Fruit fly (Drosophila melanogaster): ENCODE data around the gene Fpgs2.

Fpgs2 gene

DNA sequence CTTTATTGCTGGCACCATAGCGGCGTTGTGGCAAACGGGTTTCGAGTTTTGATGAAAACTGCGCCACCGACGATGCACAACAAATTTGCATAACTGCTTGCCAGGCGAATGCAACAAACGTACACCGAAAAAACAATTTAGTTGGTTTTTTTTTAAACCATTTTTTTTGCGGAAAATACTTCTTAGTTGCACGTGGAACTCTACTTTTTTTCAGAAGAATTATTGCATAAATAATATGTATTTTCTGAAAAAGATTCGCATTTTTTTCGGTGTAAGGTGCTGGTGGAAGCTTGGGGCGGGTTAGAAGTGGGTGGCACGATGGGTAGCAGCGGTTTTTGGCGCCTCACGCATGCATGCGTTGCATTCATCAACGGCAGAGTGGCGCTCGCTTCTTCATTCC is 32.9 kb downstream of the Fpgs2 start (continued):
- TF ChIP-seq al (GFP tag; IDR thresholded peaks at IDR 0.05) (no peak), CG8944 (GFP tag; optimal IDR thresholded peaks at IDR 0.05) (no peak), pum (GFP tag; optimal IDR thresholded peaks at IDR 0.05) (no peak), Jarid2 (GFP tag; optimal IDR thresholded peaks at IDR 0.05) (no peak), CG11456 (GFP tag; IDR thresholded peaks at IDR 0.05) (no peak), CkIIα-i1 (GFP tag; IDR thresholded peaks at IDR 0.05) (no peak), D (optimal IDR thresholded peaks at IDR 0.05) (no peak), D (GFP tag; optimal IDR thresholded peaks at IDR 0.05) (no peak), tx (GFP tag; optimal IDR thresholded peaks at IDR 0.05) (no peak), hkb (optimal IDR thresholded peaks at IDR 0.05) (no peak), hkb (GFP tag; IDR thresholded peaks at IDR 0.05) (0 out of 2 replicates have a peak, but pooled peaks have one; percentile 32), PHDP (tag; optimal IDR thresholded peaks at IDR 0.05) (peak; percentile 11), tap (tag; optimal IDR thresholded peaks at IDR 0.05) (no peak), ttk (GFP tag; IDR thresholded peaks at IDR 0.05) (peak; percentile 31; the same call in 1 of the 2 replicates), Abd-B (GFP tag; optimal IDR thresholded peaks at IDR 0.05) (no peak), CG7928 (GFP tag; optimal IDR thresholded peaks at IDR 0.05) (no peak), bsh (GFP tag; optimal IDR thresholded peaks at IDR 0.05) (peak in 1 of 2 experiments; percentile 3), CG11504 (tag; optimal IDR thresholded peaks at IDR 0.05) (peak; percentile 7), CG13123 (GFP tag; optimal IDR thresholded peaks at IDR 0.05) (no peak), knrl (GFP tag; IDR thresholded peaks at IDR 0.05; ENCODE audit: partially characterized antibody) (no peak), pho (GFP tag; optimal IDR thresholded peaks at IDR 0.05) (no peak), Blimp-1 (GFP tag; optimal IDR thresholded peaks at IDR 0.05) (peak; percentile 6), CG12071 (GFP tag; optimal IDR thresholded peaks at IDR 0.05) (no peak), croc (GFP tag; conservative IDR thresholded peaks at IDR 0.05) (no peak), Drgx (GFP tag; IDR thresholded peaks at IDR 0.05) (peak; percentile 78), Doc2 (GFP tag; IDR thresholded peaks at IDR 0.05) (no peak), sima (GFP tag; optimal IDR thresholded peaks at IDR 0.05) (no peak), CG14667 (GFP tag; IDR thresholded peaks at IDR 0.05) (no peak), CG17359 (tag; optimal IDR thresholded peaks at IDR 0.05) (no peak), Adf1 (GFP tag; IDR thresholded peaks at IDR 0.05) (no peak), prd (optimal IDR thresholded peaks at IDR 0.05) (no peak), prd (GFP tag; IDR thresholded peaks at IDR 0.05) (no peak; the same call in 2 of the 3 replicates), ham (GFP tag; IDR thresholded peaks at IDR 0.05) (no peak), Med (GFP tag) (peak; percentile 18), zen (tag; optimal IDR thresholded peaks at IDR 0.05) (no peak), Nf-YB (GFP tag; optimal IDR thresholded peaks at IDR 0.05) (no peak), Taf1 (GFP tag; IDR thresholded peaks at IDR 0.05) (no peak), CG8089 (GFP tag; optimal IDR thresholded peaks at IDR 0.05) (no peak), fd96Cb (tag; optimal IDR thresholded peaks at IDR 0.05) (no peak), Xrp1 (GFP tag; IDR thresholded peaks at IDR 0.05) (peak; percentile 21; the same call in 1 of the 2 replicates), CG5245 (GFP tag; optimal IDR thresholded peaks at IDR 0.05) (no peak), CG33557 (GFP tag; optimal IDR thresholded peaks at IDR 0.05) (no peak), hbn (GFP tag; IDR thresholded peaks at IDR 0.05; ENCODE audit: partially characterized antibody) (no peak), CG15073 (GFP tag; optimal IDR thresholded peaks at IDR 0.05) (no peak), YL-1 (GFP tag; optimal IDR thresholded peaks at IDR 0.05) (no peak), Rx (GFP tag; IDR thresholded peaks at IDR 0.05) (0 out of 2 replicates have a peak, but pooled peaks have one; percentile 7), CG10274 (GFP tag; optimal IDR thresholded peaks at IDR 0.05) (no peak), CG8359 (GFP tag; optimal IDR thresholded peaks at IDR 0.05; ENCODE audit: borderline replicate concordance) (no peak), danr (GFP tag; IDR thresholded peaks at IDR 0.05) (no peak), CG6254 (GFP tag; optimal IDR thresholded peaks at IDR 0.05) (no peak), CG14965 (GFP tag; optimal IDR thresholded peaks at IDR 0.05; ENCODE audit: borderline replicate concordance) (no peak), CG11560 (tag; IDR thresholded peaks at IDR 0.05) (no peak)

Measured in whole organism, embryonic.